Worm (Caenorhabditis elegans) whole organism, L4 larva: ENCODE results near the gene C28H8.5.
A peak's percentile ranks its signal among the peaks of the same experiment; 100 is the strongest.

Experiments
- F49E8.2 ChIP-seq: sonication (generic microtip); optimal IDR thresholded peaks from 2 replicates; lab custom pipeline; 2016; ENCODE audit warnings: missing compliant biosample characterization, mild to moderate bottlenecking, missing genetic modification characterization, borderline replicate concordance
- aly-2 ChIP-seq: sonication (generic microtip); optimal IDR thresholded peaks from 2 replicates; lab custom pipeline; 2018; ENCODE audit warnings: missing biosample characterization, missing genetic modification characterization
- ama-1 ChIP-seq: fragments of 150-350 bp; optimal IDR thresholded peaks from 2 replicates; lab custom pipeline; 2014; ENCODE audit warnings: inconsistent platforms, mixed read lengths
- arid-1 ChIP-seq: fragments of 200-800 bp; sonication (Bioruptor generic); conservative IDR thresholded peaks from 2 replicates; pipeline ENCODE4 v1.3.6; 2022; ENCODE audit warnings: missing genetic modification reagents, missing genetic modification characterization, missing compliant biosample characterization
- dmd-9 ChIP-seq: fragments of 200-800 bp; sonication (Bioruptor generic); IDR thresholded peaks from 2 replicates; pipeline ENCODE4 v1.3.6; 2022; ENCODE audit warnings: missing genetic modification reagents, missing genetic modification characterization, missing compliant biosample characterization
- lsy-2 ChIP-seq, 2 experiments: fragments of 150-350 bp in 1 of 2; sonication (generic microtip) in 1 of 2; optimal IDR thresholded peaks; 2 replicates each; lab custom pipeline; 2014 to 2017; ENCODE audit warnings: missing biosample characterization in 2 of 2, missing genetic modification characterization in 2 of 2
- nhr-10 ChIP-seq: fragments of 150-350 bp; optimal IDR thresholded peaks from 2 replicates; lab custom pipeline; 2014; ENCODE audit warnings: missing biosample characterization, missing genetic modification characterization
- nhr-11 ChIP-seq: fragments of 150-350 bp; optimal IDR thresholded peaks from 2 replicates; lab custom pipeline; 2014; ENCODE audit warnings: missing biosample characterization, missing genetic modification characterization
- nhr-6 ChIP-seq: fragments of 150-350 bp; optimal IDR thresholded peaks from 2 replicates; lab custom pipeline; 2014; ENCODE audit warnings: missing biosample characterization, missing genetic modification characterization
- nhr-76 ChIP-seq: fragments of 150-350 bp; optimal IDR thresholded peaks from 2 replicates; lab custom pipeline; 2014; ENCODE audit warnings: missing biosample characterization, missing genetic modification characterization
- unc-39 ChIP-seq: sonication (generic microtip); optimal IDR thresholded peaks from 2 replicates; lab custom pipeline; 2017; ENCODE audit warnings: missing biosample characterization, missing genetic modification characterization
- zag-1 ChIP-seq: fragments of 150-350 bp; optimal IDR thresholded peaks from 2 replicates; lab custom pipeline; 2014; ENCODE audit warnings: missing biosample characterization, missing genetic modification characterization
- zip-11 ChIP-seq: fragments of 200-800 bp; sonication (Bioruptor generic); IDR thresholded peaks from 2 replicates; pipeline ENCODE4 v1.3.6; 2022; ENCODE audit warnings: missing genetic modification characterization, missing compliant biosample characterization
- ztf-7 ChIP-seq: fragments of 150-350 bp; optimal IDR thresholded peaks from 2 replicates; lab custom pipeline; 2014; ENCODE audit warnings: missing biosample characterization, missing genetic modification characterization

- TF ChIP-seq lsy-2 (tag; optimal IDR thresholded peaks at IDR 0.05; lab: Kevin White, UChicago), result peak in 1 of 2 experiments; percentile 9
- TF ChIP-seq nhr-6 (tag; lab: Kevin White, UChicago), result no peak
- no peak for TF ChIP-seq ztf-7 (tag; lab: Kevin White, UChicago)
- no peak for TF ChIP-seq zag-1 (tag; lab: Kevin White, UChicago)
- TF ChIP-seq nhr-11, result no peak
- no peak for TF ChIP-seq zip-11 (GFP tag; lab: Robert Waterston, UW)
- 0 out of 2 replicates have a peak, but pooled peaks have one; percentile 15 for TF ChIP-seq arid-1 (GFP tag; lab: Robert Waterston, UW)
- no peak for TF ChIP-seq unc-39 (tag; lab: Kevin White, UChicago)
- TF ChIP-seq F49E8.2 (tag; lab: Kevin White, UChicago), result no peak
- TF ChIP-seq aly-2, result no peak
- TF ChIP-seq dmd-9 (GFP tag; lab: Robert Waterston, UW), result no peak
- TF ChIP-seq ama-1, result peak; percentile 38
- no peak for TF ChIP-seq nhr-76 (tag; lab: Kevin White, UChicago)
- no peak for TF ChIP-seq nhr-10 (tag; lab: Kevin White, UChicago)
Measured at ce11 chrIII:5914717-5915116, 30.6 kb downstream of the C28H8.5 start.
